Worm (Caenorhabditis elegans) whole organism, L3 larva: Measurements from ENCODE around the gene spig-8.
A peak's percentile ranks its signal among the peaks of the same experiment; 100 is the strongest.
"Not testable (repeated sequence)": the region's sequence is repeated elsewhere in the genome, so short reads cannot be mapped to it uniquely, and the experiment has no call there.

ENCODE experiments used
- R02D3.7 ChIP-seq: fragments of 150-350 bp; optimal IDR thresholded peaks from 2 replicates; lab custom pipeline; 2014; ENCODE audit warnings: missing biosample characterization, missing genetic modification characterization
- ZK546.5 ChIP-seq: sonication (generic microtip); optimal IDR thresholded peaks from 2 replicates; lab custom pipeline; 2017; ENCODE audit warnings: missing biosample characterization, missing genetic modification characterization
- aly-2 ChIP-seq: fragments of 150-350 bp; optimal IDR thresholded peaks from 2 replicates; lab custom pipeline; 2014; ENCODE audit warnings: missing biosample characterization, missing genetic modification characterization
- ama-1 ChIP-seq: fragments of 150-350 bp; optimal IDR thresholded peaks from 2 replicates; lab custom pipeline; 2018
- ceh-16 ChIP-seq: sonication (generic microtip); optimal IDR thresholded peaks from 2 replicates; lab custom pipeline; 2017; ENCODE audit warnings: missing biosample characterization, missing genetic modification characterization
- ceh-28 ChIP-seq: fragments of 150-350 bp; optimal IDR thresholded peaks from 2 replicates; lab custom pipeline; 2014; ENCODE audit warnings: missing biosample characterization, missing genetic modification reagents, missing genetic modification characterization
- ceh-82 ChIP-seq: fragments of 150-350 bp; optimal IDR thresholded peaks from 2 replicates; lab custom pipeline; 2014; ENCODE audit warnings: missing biosample characterization, missing genetic modification characterization
- ceh-9 ChIP-seq: sonication (generic microtip); optimal IDR thresholded peaks from 2 replicates; lab custom pipeline; 2018; ENCODE audit warnings: missing biosample characterization, missing genetic modification characterization
- daf-12 ChIP-seq: fragments of 150-350 bp; optimal IDR thresholded peaks from 2 replicates; lab custom pipeline; 2014; ENCODE audit warnings: missing biosample characterization, missing genetic modification reagents, missing genetic modification characterization
- egl-27 ChIP-seq: sonication (generic microtip); optimal IDR thresholded peaks from 4 replicates; lab custom pipeline; 2017; ENCODE audit warnings: missing biosample characterization, missing genetic modification reagents, missing genetic modification characterization
- egl-5 ChIP-seq: fragments of 150-350 bp; optimal IDR thresholded peaks from 2 replicates; lab custom pipeline; 2017; ENCODE audit warnings: missing biosample characterization, missing genetic modification reagents, missing genetic modification characterization, inconsistent platforms
- elt-1 ChIP-seq: fragments of 150-350 bp; optimal IDR thresholded peaks from 2 replicates; lab custom pipeline; 2014; ENCODE audit warnings: missing biosample characterization, missing genetic modification characterization
- elt-2 ChIP-seq: sonication (generic microtip); optimal IDR thresholded peaks from 2 replicates; lab custom pipeline; 2016; ENCODE audit warnings: missing genetic modification reagents, mild to moderate bottlenecking, missing genetic modification characterization, missing compliant biosample characterization
- elt-3 ChIP-seq, 3 experiments: fragments of 150-350 bp in 1 of 3; sonication (generic microtip) in 2 of 3; optimal IDR thresholded peaks; 2 replicates in 2 of 3; 4 replicates in 1 of 3; lab custom pipeline; 2014 to 2017; ENCODE audit warnings: missing biosample characterization in 3 of 3, missing genetic modification characterization in 3 of 3
- eor-1 ChIP-seq, 2 experiments: fragments of 150-350 bp; optimal IDR thresholded peaks; 2 replicates each; lab custom pipeline; 2014 to 2018; ENCODE audit warnings: missing biosample characterization in 2 of 2, missing genetic modification characterization in 2 of 2
- fkh-10 ChIP-seq: sonication (generic microtip); optimal IDR thresholded peaks from 2 replicates; lab custom pipeline; 2017; ENCODE audit warnings: missing biosample characterization, missing genetic modification reagents, missing genetic modification characterization
- fkh-2 ChIP-seq: fragments of 150-350 bp; optimal IDR thresholded peaks from 2 replicates; lab custom pipeline; 2014; ENCODE audit warnings: missing biosample characterization, missing genetic modification reagents, missing genetic modification characterization
- fos-1 ChIP-seq: fragments of 150-350 bp; optimal IDR thresholded peaks from 2 replicates; lab custom pipeline; 2014; ENCODE audit warnings: missing biosample characterization, missing genetic modification characterization
- hmg-11 ChIP-seq: sonication (generic microtip); optimal IDR thresholded peaks from 2 replicates; lab custom pipeline; 2016; ENCODE audit warnings: missing genetic modification characterization, missing compliant biosample characterization
- jun-1 ChIP-seq: fragments of 150-350 bp; optimal IDR thresholded peaks from 2 replicates; lab custom pipeline; 2014; ENCODE audit warnings: missing biosample characterization, missing genetic modification reagents, missing genetic modification characterization
- lin-15B ChIP-seq: fragments of 150-350 bp; optimal IDR thresholded peaks from 2 replicates; lab custom pipeline; 2014; ENCODE audit warnings: missing biosample characterization, missing genetic modification characterization
- lin-39 ChIP-seq: fragments of 150-350 bp; optimal IDR thresholded peaks from 2 replicates; lab custom pipeline; 2018; ENCODE audit warnings: missing biosample characterization, missing genetic modification reagents, missing genetic modification characterization
- lsy-12 ChIP-seq: sonication (generic microtip); optimal IDR thresholded peaks from 2 replicates; lab custom pipeline; 2016; ENCODE audit warnings: mild to moderate bottlenecking, missing genetic modification characterization, missing compliant biosample characterization
- mdl-1 ChIP-seq: fragments of 150-350 bp; optimal IDR thresholded peaks from 2 replicates; lab custom pipeline; 2014; ENCODE audit warnings: missing biosample characterization, missing genetic modification characterization
- mml-1 ChIP-seq: fragments of 150-350 bp; sonication (generic microtip); optimal IDR thresholded peaks from 3 replicates; lab custom pipeline; 2014; ENCODE audit warnings: missing biosample characterization, missing genetic modification characterization
- nfya-1 ChIP-seq: sonication (generic microtip); optimal IDR thresholded peaks from 2 replicates; lab custom pipeline; 2017; ENCODE audit warnings: missing genetic modification characterization, mild to moderate bottlenecking, missing compliant biosample characterization, antibody characterized with exemption, moderate library complexity; ENCODE audit not compliant: insufficient read depth
- nhr-11 ChIP-seq: fragments of 150-350 bp; optimal IDR thresholded peaks from 2 replicates; lab custom pipeline; 2014; ENCODE audit warnings: missing biosample characterization, missing genetic modification characterization
- nhr-12 ChIP-seq: fragments of 150-350 bp; optimal IDR thresholded peaks from 2 replicates; lab custom pipeline; 2014; ENCODE audit warnings: missing biosample characterization, missing genetic modification characterization
- nhr-23 ChIP-seq: fragments of 150-350 bp; optimal IDR thresholded peaks from 2 replicates; lab custom pipeline; 2014; ENCODE audit warnings: missing biosample characterization, missing genetic modification reagents, missing genetic modification characterization
- nhr-237 ChIP-seq: fragments of 150-350 bp; optimal IDR thresholded peaks from 2 replicates; lab custom pipeline; 2014; ENCODE audit warnings: missing biosample characterization, missing genetic modification characterization
- nhr-28 ChIP-seq: fragments of 150-350 bp; optimal IDR thresholded peaks from 2 replicates; lab custom pipeline; 2014; ENCODE audit warnings: missing biosample characterization, missing genetic modification characterization
- nhr-43 ChIP-seq: sonication (generic microtip); optimal IDR thresholded peaks from 2 replicates; lab custom pipeline; 2016; ENCODE audit warnings: mild to moderate bottlenecking, missing genetic modification characterization, missing compliant biosample characterization; ENCODE audit not compliant: poor library complexity, severe bottlenecking
- nhr-67 ChIP-seq: fragments of 150-350 bp; optimal IDR thresholded peaks from 2 replicates; lab custom pipeline; 2014; ENCODE audit warnings: missing biosample characterization, missing genetic modification characterization
- nhr-76 ChIP-seq: fragments of 150-350 bp; sonication (generic microtip); optimal IDR thresholded peaks from 5 replicates; lab custom pipeline; 2014; ENCODE audit warnings: missing biosample characterization, missing genetic modification characterization
- nhr-77 ChIP-seq: fragments of 150-350 bp; optimal IDR thresholded peaks from 2 replicates; lab custom pipeline; 2014; ENCODE audit warnings: missing biosample characterization, missing genetic modification characterization
- pha-4 ChIP-seq: fragments of 150-350 bp; optimal IDR thresholded peaks from 2 replicates; lab custom pipeline; 2014; ENCODE audit warnings: missing biosample characterization, missing genetic modification reagents, missing genetic modification characterization
- pqm-1 ChIP-seq: fragments of 150-350 bp; optimal IDR thresholded peaks from 2 replicates; lab custom pipeline; 2017; ENCODE audit warnings: missing biosample characterization, missing genetic modification characterization, inconsistent platforms
- sea-2 ChIP-seq: fragments of 150-350 bp; sonication (generic microtip); optimal IDR thresholded peaks from 4 replicates; lab custom pipeline; 2014; ENCODE audit warnings: missing biosample characterization, missing genetic modification reagents, missing genetic modification characterization
- skn-1 ChIP-seq: fragments of 150-350 bp; optimal IDR thresholded peaks from 2 replicates; lab custom pipeline; 2014; ENCODE audit warnings: missing biosample characterization, missing genetic modification characterization
- snpc-4 ChIP-seq: fragments of 150-350 bp; optimal IDR thresholded peaks from 2 replicates; lab custom pipeline; 2014; ENCODE audit warnings: missing biosample characterization, missing genetic modification characterization
- tbx-2 ChIP-seq: sonication (generic microtip); optimal IDR thresholded peaks from 2 replicates; lab custom pipeline; 2016; ENCODE audit warnings: mild to moderate bottlenecking, missing genetic modification characterization, missing compliant biosample characterization
- unc-39 ChIP-seq: sonication (generic microtip); optimal IDR thresholded peaks from 4 replicates; lab custom pipeline; 2017; ENCODE audit warnings: missing biosample characterization, missing genetic modification characterization
- unc-62 ChIP-seq: fragments of 150-350 bp; sonication (generic microtip); optimal IDR thresholded peaks from 4 replicates; lab custom pipeline; 2014; ENCODE audit warnings: missing biosample characterization, missing genetic modification reagents, missing genetic modification characterization
- zag-1 ChIP-seq: fragments of 150-350 bp; optimal IDR thresholded peaks from 2 replicates; lab custom pipeline; 2014; ENCODE audit warnings: missing biosample characterization, missing genetic modification characterization
- ztf-11 ChIP-seq: fragments of 150-350 bp; optimal IDR thresholded peaks from 2 replicates; lab custom pipeline; 2014; ENCODE audit warnings: missing biosample characterization, missing genetic modification characterization
- ztf-4 ChIP-seq: fragments of 150-350 bp; optimal IDR thresholded peaks from 2 replicates; lab custom pipeline; 2014; ENCODE audit warnings: missing biosample characterization, missing genetic modification characterization

The spig-8 gene

DNA sequence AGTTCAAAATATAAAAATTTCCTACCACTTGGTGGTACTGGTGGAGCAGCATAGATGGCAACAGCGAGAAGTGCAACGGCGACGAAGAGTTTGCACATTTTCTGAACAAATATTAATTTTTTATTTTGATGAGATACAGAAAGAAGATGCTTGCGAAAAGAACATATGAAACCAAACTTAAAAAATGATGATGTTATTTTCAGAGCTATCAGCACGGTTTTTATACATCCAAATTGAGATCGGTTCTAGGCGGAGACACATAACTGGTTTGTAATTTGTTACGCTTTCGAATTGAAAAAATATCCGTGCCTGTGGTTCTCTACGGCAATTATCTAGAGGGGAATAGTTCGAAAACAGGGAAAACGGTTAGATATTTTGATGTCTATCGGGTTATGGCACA is 1.6 kb upstream of the spig-8 start, which contains the start of gene txt-17:
Gene txt-17, minus strand, starts transcription at position 101 of the 400 bp plus-strand sequence.
- TF ChIP-seq fkh-2 (tag; lab: Kevin White, UChicago) (no peak), jun-1 (tag; lab: Kevin White, UChicago) (no peak), nhr-76 (tag; lab: Kevin White, UChicago) (no peak), unc-62 (GFP tag; lab: Kevin White, UChicago) (no peak), ZK546.5 (tag; lab: Kevin White, UChicago) (no peak), ama-1 (lab: Kevin White, UChicago) (no peak), ceh-9 (tag; lab: Kevin White, UChicago) (no peak), sea-2 (GFP tag; lab: Kevin White, UChicago) (no peak), hmg-11 (tag; lab: Kevin White, UChicago) (no peak), elt-2 (no peak)

DNA sequence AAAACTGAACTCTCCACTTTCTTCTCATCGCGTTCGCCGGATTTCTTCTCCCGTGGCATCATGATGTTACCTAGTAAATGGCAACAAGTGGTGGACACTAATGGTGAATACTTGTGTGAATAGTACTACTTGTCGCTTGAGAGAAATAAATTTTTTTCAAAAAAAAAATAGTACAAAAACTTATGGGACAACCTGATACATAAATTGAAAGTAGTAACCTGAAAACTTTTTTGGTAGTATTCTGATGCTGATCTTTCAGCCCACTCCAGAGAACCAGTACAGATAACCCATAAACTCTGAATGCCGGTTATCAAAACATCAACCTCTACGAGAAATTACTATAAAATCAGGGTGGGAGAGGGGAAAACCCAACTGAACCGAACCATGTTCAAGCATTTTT is 3.1 kb downstream of the spig-8 start, which contains the start of gene Y57E12AL.2:
Gene Y57E12AL.2, plus strand, starts transcription at position 301 of the 400 bp plus-strand sequence.
- TF ChIP-seq lin-15B (tag; lab: Kevin White, UChicago); nhr-67 (tag; lab: Kevin White, UChicago); eor-1 (tag; optimal IDR thresholded peaks at IDR 0.05; lab: Kevin White, UChicago): not testable (repeated sequence)
- TF ChIP-seq, all 47 proteins: peak for 0; not testable (repeated sequence) for 47

DNA sequence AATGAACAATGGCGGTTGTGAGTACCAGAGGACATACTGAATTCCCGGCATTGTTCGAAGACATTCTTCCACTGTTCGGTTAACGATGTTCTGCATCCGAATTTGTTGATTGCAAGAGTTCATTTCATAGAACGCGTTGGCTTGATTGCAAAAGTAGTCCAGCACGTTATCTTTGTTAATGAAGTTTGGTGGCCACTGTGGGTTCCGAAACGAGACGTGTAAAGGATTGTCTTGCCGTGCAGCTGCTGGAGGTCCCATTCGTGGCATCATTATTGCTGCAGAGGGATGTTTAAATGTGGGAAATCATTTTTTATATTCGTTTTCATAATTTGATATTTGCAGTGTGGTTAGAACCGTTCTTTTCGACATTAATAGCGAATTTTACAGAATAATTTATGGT is 4.7 kb downstream of the spig-8 start, which contains the start of gene mdt-6:
Gene mdt-6, minus strand, starts transcription at position 275 of the 400 bp plus-strand sequence.
- no peak for TF ChIP-seq aly-2 (tag; lab: Kevin White, UChicago)
- TF ChIP-seq lsy-12 (tag; lab: Kevin White, UChicago): no peak
- TF ChIP-seq fkh-10: no peak
- peak; percentile 51 for TF ChIP-seq ama-1 (lab: Kevin White, UChicago)
- no peak for TF ChIP-seq ZK546.5 (tag; lab: Kevin White, UChicago)

DNA sequence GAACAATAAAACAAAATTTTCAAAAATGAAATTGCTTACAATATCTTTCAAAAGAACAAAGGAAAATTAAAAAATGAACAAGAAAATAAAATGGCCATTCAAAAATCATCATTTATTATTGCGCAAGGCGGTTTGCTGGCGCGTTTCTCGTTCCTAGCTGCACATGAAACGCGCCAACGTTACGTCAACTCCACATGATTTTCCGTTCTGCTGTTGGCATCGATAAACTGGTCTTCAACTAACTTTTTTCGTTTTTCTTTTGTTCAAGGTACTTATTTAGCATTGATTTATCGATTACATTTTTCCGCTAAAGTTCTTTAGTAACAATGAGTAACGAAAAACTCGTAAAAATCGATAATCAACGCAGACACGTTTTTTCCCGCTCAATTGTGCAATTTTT is 5.7 kb downstream of the spig-8 start, which contains the start of the genes Y57E12AL.6 and Y57E12AL.1:
Gene Y57E12AL.6, minus strand, starts transcription at position 75 of the 400 bp plus-strand sequence.
Gene Y57E12AL.1, plus strand, starts transcription at position 135 of the 400 bp plus-strand sequence.
- TF ChIP-seq nhr-43 (tag; lab: Kevin White, UChicago): peak; percentile 88
- peak; percentile 70 for TF ChIP-seq lin-15B (tag; lab: Kevin White, UChicago)
- TF ChIP-seq elt-3 (tag; optimal IDR thresholded peaks at IDR 0.05; lab: Kevin White, UChicago): no peak
- TF ChIP-seq skn-1 (tag; lab: Kevin White, UChicago): peak; percentile 95
- no peak for TF ChIP-seq sea-2 (GFP tag; lab: Kevin White, UChicago)
- TF ChIP-seq hmg-11 (tag; lab: Kevin White, UChicago): peak; percentile 57
- peak; percentile 78 for TF ChIP-seq egl-5 (tag; lab: Kevin White, UChicago)
- peak; percentile 11 for TF ChIP-seq nhr-77 (tag; lab: Kevin White, UChicago)
- peak; percentile 58 for TF ChIP-seq lin-39
- no peak for TF ChIP-seq ceh-9 (tag; lab: Kevin White, UChicago)
- no peak for TF ChIP-seq nhr-76 (tag; lab: Kevin White, UChicago)
- TF ChIP-seq nhr-23 (tag; lab: Kevin White, UChicago): peak; percentile 92
- TF ChIP-seq tbx-2 (tag; lab: Kevin White, UChicago): peak; percentile 50
- peak; percentile 93 for TF ChIP-seq snpc-4 (tag; lab: Kevin White, UChicago)
- TF ChIP-seq daf-12 (tag; lab: Kevin White, UChicago): no peak
- no peak for TF ChIP-seq eor-1 (tag; optimal IDR thresholded peaks at IDR 0.05; lab: Kevin White, UChicago)
- no peak for TF ChIP-seq aly-2 (tag; lab: Kevin White, UChicago)
- no peak for TF ChIP-seq ceh-16
- no peak for TF ChIP-seq nhr-11 (tag; lab: Kevin White, UChicago)
- TF ChIP-seq pqm-1 (tag; lab: Kevin White, UChicago): peak; percentile 33
- no peak for TF ChIP-seq nhr-237
- peak; percentile 69 for TF ChIP-seq jun-1 (tag; lab: Kevin White, UChicago)
- no peak for TF ChIP-seq nhr-67 (tag; lab: Kevin White, UChicago)
- TF ChIP-seq egl-27 (tag; lab: Kevin White, UChicago): no peak
- peak; percentile 86 for TF ChIP-seq ceh-28
- TF ChIP-seq fkh-2 (tag; lab: Kevin White, UChicago): no peak
- TF ChIP-seq R02D3.7 (tag; lab: Kevin White, UChicago): peak; percentile 35
- TF ChIP-seq mml-1 (tag; lab: Kevin White, UChicago): no peak
- TF ChIP-seq mdl-1 (tag; lab: Kevin White, UChicago): no peak
- TF ChIP-seq nfya-1: peak; percentile 78
- TF ChIP-seq zag-1: no peak
- no peak for TF ChIP-seq unc-39 (tag; lab: Kevin White, UChicago)
- no peak for TF ChIP-seq elt-1 (tag; lab: Kevin White, UChicago)
- no peak for TF ChIP-seq fos-1
- peak; percentile 31 for TF ChIP-seq ama-1 (lab: Kevin White, UChicago)
- TF ChIP-seq unc-62 (GFP tag; lab: Kevin White, UChicago): no peak
- TF ChIP-seq ztf-11 (tag; lab: Kevin White, UChicago): no peak
- peak; percentile 81 for TF ChIP-seq pha-4 (tag; lab: Kevin White, UChicago)
- no peak for TF ChIP-seq nhr-12 (tag; lab: Kevin White, UChicago)
- TF ChIP-seq nhr-28 (tag; lab: Kevin White, UChicago): no peak
- TF ChIP-seq ceh-82 (tag; lab: Kevin White, UChicago): no peak
- peak; percentile 26 for TF ChIP-seq ztf-4 (tag; lab: Kevin White, UChicago)
